Fruit fly (Drosophila melanogaster): ENCODE results near the gene yem.

yem gene

dm6 chr3R:29095525-29095924 is 27.2 kb downstream of the yem start:
- no peak for TF ChIP-seq ttk (optimal IDR thresholded peaks at IDR 0.05)
- TF ChIP-seq Sin3A (optimal IDR thresholded peaks at IDR 0.05), result no peak
- no peak for TF ChIP-seq psq (optimal IDR thresholded peaks at IDR 0.05)
- no peak for TF ChIP-seq Myc (optimal IDR thresholded peaks at IDR 0.05)
- TF ChIP-seq h (optimal IDR thresholded peaks at IDR 0.05), result no peak
- TF ChIP-seq insv (optimal IDR thresholded peaks at IDR 0.05), result no peak

dm6 chr3R:29094152-29094551 is 28.5 kb downstream of the yem start:
- TF ChIP-seq h (optimal IDR thresholded peaks at IDR 0.05), result no peak
- no peak for TF ChIP-seq insv (optimal IDR thresholded peaks at IDR 0.05)
- no peak for TF ChIP-seq Myc (optimal IDR thresholded peaks at IDR 0.05)
- TF ChIP-seq Sin3A (optimal IDR thresholded peaks at IDR 0.05), result no peak
- TF ChIP-seq psq (optimal IDR thresholded peaks at IDR 0.05), result no peak
- no peak for TF ChIP-seq ttk (optimal IDR thresholded peaks at IDR 0.05)

DNA sequence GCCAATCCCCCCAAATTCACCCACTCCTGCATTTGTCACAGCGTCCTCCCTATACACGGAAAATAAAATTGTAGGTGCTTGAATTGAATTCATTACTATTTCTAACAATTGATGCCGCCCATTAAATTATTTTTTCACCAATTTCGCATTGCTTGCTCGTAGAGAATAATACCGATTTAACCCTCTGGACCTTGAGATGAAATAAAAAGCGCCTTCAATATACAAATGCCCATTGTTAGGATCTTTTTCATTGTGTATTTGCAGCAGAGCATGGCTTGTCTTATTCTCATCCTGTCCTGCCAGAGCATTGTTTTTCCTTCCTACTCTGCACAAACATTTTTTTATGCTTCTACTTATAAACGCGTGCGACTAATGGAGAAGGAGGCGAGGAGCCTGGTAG is 31.1 kb downstream of the yem start:
- TF ChIP-seq Sin3A (optimal IDR thresholded peaks at IDR 0.05) (no peak), h (optimal IDR thresholded peaks at IDR 0.05) (no peak), insv (optimal IDR thresholded peaks at IDR 0.05) (no peak), psq (optimal IDR thresholded peaks at IDR 0.05) (no peak), ttk (optimal IDR thresholded peaks at IDR 0.05) (no peak), Myc (optimal IDR thresholded peaks at IDR 0.05) (no peak)

- no peak for TF ChIP-seq h (optimal IDR thresholded peaks at IDR 0.05)
These were observed 33.0 kb downstream of the yem start for dm6 chr3R:29089662-29090007.

- TF ChIP-seq h (optimal IDR thresholded peaks at IDR 0.05), result no peak
- no peak for TF ChIP-seq Myc (optimal IDR thresholded peaks at IDR 0.05)
- no peak for TF ChIP-seq Sin3A (optimal IDR thresholded peaks at IDR 0.05)
- no peak for TF ChIP-seq ttk (optimal IDR thresholded peaks at IDR 0.05)
- TF ChIP-seq insv (optimal IDR thresholded peaks at IDR 0.05), result no peak
- no peak for TF ChIP-seq psq (optimal IDR thresholded peaks at IDR 0.05)
These were observed 33.6 kb downstream of the yem start for dm6 chr3R:29088938-29089661.

- TF ChIP-seq Sin3A (optimal IDR thresholded peaks at IDR 0.05), result no peak
These were observed 34.7 kb downstream of the yem start for dm6 chr3R:29087926-29088487.

DNA sequence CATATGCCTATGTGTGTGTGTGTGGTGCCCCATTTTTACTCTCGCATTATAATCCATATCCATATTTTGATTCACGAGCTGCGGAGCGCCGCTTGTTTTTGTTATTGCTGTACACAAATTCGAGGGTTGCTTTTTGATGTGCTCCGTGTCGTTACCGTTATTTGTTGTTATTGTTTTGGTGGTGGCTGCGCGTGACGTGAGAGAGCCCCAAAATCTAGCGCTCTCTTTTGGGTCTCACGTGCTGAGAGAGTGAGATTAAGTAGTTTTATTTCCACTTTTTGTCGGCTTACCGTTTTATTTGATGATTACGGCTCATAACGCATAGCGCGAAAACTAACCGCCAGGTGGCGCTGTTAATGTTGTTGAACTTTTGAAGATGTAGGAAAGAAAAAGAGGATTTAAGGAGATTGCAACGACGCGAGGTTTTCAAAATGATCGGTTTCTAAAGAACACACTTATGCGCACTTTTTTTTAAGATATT is 35.3 kb downstream of the yem start:
- TF ChIP-seq psq (optimal IDR thresholded peaks at IDR 0.05) (no peak), insv (optimal IDR thresholded peaks at IDR 0.05) (no peak), ttk (optimal IDR thresholded peaks at IDR 0.05) (no peak), h (optimal IDR thresholded peaks at IDR 0.05) (no peak), Myc (optimal IDR thresholded peaks at IDR 0.05) (no peak), Sin3A (optimal IDR thresholded peaks at IDR 0.05) (no peak)

- no peak for TF ChIP-seq ttk (optimal IDR thresholded peaks at IDR 0.05)
These were observed 35.8 kb downstream of the yem start for dm6 chr3R:29086896-29087295.

- no peak for TF ChIP-seq Myc (optimal IDR thresholded peaks at IDR 0.05)
- TF ChIP-seq psq (optimal IDR thresholded peaks at IDR 0.05), result no peak
- TF ChIP-seq Sin3A (optimal IDR thresholded peaks at IDR 0.05), result no peak
- no peak for TF ChIP-seq ttk (optimal IDR thresholded peaks at IDR 0.05)
- TF ChIP-seq h (optimal IDR thresholded peaks at IDR 0.05), result no peak
- TF ChIP-seq insv (optimal IDR thresholded peaks at IDR 0.05), result no peak
These were observed 38.9 kb downstream of the yem start for dm6 chr3R:29083459-29084457.

dm6 chr3R:29082511-29083296 is 40.0 kb downstream of the yem start:
- TF ChIP-seq h (optimal IDR thresholded peaks at IDR 0.05), result no peak
- TF ChIP-seq Sin3A (optimal IDR thresholded peaks at IDR 0.05), result no peak
- no peak for TF ChIP-seq psq (optimal IDR thresholded peaks at IDR 0.05)
- TF ChIP-seq insv (optimal IDR thresholded peaks at IDR 0.05), result no peak
- no peak for TF ChIP-seq Myc (optimal IDR thresholded peaks at IDR 0.05)
- no peak for TF ChIP-seq ttk (optimal IDR thresholded peaks at IDR 0.05)

DNA sequence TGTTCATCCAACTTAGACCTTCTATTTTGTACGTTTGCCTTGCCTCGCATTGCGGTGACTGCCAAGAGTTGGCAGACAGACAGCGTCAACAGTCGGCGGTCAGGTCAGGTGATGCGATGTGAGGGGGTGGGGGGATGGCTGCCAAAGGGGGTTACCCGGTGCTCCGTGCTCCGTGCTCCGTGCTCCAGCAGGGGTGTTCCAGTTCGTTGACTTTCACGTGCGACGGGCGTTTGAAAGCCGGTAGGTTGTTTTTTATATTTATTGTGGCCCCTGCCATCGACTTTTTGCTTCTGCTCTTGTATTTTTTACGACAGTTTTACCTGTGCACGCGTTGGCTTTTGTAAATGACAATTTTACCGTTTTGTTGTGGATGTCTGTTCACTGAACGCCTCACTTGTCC is 40.6 kb downstream of the yem start:
- TF ChIP-seq ttk (optimal IDR thresholded peaks at IDR 0.05) (no peak), psq (optimal IDR thresholded peaks at IDR 0.05) (no peak), h (optimal IDR thresholded peaks at IDR 0.05) (no peak), Myc (optimal IDR thresholded peaks at IDR 0.05) (no peak), Sin3A (optimal IDR thresholded peaks at IDR 0.05) (no peak), insv (optimal IDR thresholded peaks at IDR 0.05) (no peak)

DNA sequence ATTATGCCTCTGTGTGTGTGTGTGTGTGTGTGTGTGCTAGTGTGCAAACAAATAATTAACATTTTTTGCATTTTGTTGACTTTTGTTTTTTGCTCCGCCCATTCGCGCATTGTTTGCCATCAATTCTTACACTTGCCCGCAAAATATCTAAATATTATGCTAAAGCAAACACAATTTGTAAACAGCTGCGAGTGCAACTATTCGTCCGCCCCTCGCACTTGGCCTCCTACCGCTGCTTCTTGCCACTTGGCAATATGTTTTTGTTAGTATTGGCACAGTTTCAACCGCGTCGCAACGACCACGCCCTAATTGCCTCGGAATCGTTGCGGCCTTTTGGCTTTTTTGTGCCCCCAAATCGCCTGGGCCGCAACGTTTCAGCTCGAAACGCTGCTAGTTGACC is 45.1 kb downstream of the yem start:
- no peak for TF ChIP-seq insv (optimal IDR thresholded peaks at IDR 0.05)
- TF ChIP-seq ttk (optimal IDR thresholded peaks at IDR 0.05), result no peak
- TF ChIP-seq Sin3A (optimal IDR thresholded peaks at IDR 0.05), result no peak
- TF ChIP-seq Myc (optimal IDR thresholded peaks at IDR 0.05), result no peak
- TF ChIP-seq psq (optimal IDR thresholded peaks at IDR 0.05), result no peak

Measured in Kc167 (cell line).